Fruit fly (Drosophila melanogaster) S2 (cell line): ENCODE measurements around the gene CG5880.
A peak's percentile ranks its signal among the peaks of the same experiment; 100 is the strongest.

Experiments used
- CG8478 ChIP-seq: fragments of >200 bp; optimal IDR thresholded peaks from 2 replicates; lab custom pipeline; 2018
- CTCF ChIP-seq, 2 experiments: fragments of >200 bp; optimal IDR thresholded peaks; 2 replicates each; lab custom pipeline; 2018

CG5880 gene

dm6 chr3R:27116465-27117092 lies at the start of gene CG5880, which contains the start of gene CG6066:
Gene CG5880, plus strand, starts transcription at chr3R:27116745.
Gene CG6066, minus strand, starts transcription at chr3R:27116707.
- no peak for TF ChIP-seq CG8478 (lab: Kevin White, UChicago)
- peak in 1 of 2 experiments; percentile 0 for TF ChIP-seq CTCF (optimal IDR thresholded peaks at IDR 0.05; lab: Kevin White, UChicago)

dm6 chr3R:27067362-27067761 lies 49.2 kb upstream of the CG5880 start:
- TF ChIP-seq CTCF (optimal IDR thresholded peaks at IDR 0.05; lab: Kevin White, UChicago) (no peak), CG8478 (lab: Kevin White, UChicago) (no peak)

- TF ChIP-seq CTCF (optimal IDR thresholded peaks at IDR 0.05; lab: Kevin White, UChicago), result no peak
- no peak for TF ChIP-seq CG8478 (lab: Kevin White, UChicago)
Measured at dm6 chr3R:27069201-27069600, 47.3 kb upstream of the CG5880 start.

dm6 chr3R:27069810-27070625 lies 46.5 kb upstream of the CG5880 start, which contains the start of gene spz:
Gene spz, minus strand, starts transcription at chr3R:27070070.
- TF ChIP-seq CG8478 (lab: Kevin White, UChicago), result no peak
- no peak for TF ChIP-seq CTCF (optimal IDR thresholded peaks at IDR 0.05; lab: Kevin White, UChicago)

- TF ChIP-seq CG8478 (lab: Kevin White, UChicago), result no peak
- TF ChIP-seq CTCF (optimal IDR thresholded peaks at IDR 0.05; lab: Kevin White, UChicago), result no peak
Measured at dm6 chr3R:27070906-27071498, 45.5 kb upstream of the CG5880 start.

dm6 chr3R:27075694-27076093 lies 40.9 kb upstream of the CG5880 start, which contains the start of gene CG14257:
Gene CG14257, plus strand, starts transcription at chr3R:27075870.
- no peak for TF ChIP-seq CTCF (optimal IDR thresholded peaks at IDR 0.05; lab: Kevin White, UChicago)
- no peak for TF ChIP-seq CG8478 (lab: Kevin White, UChicago)

- no peak for TF ChIP-seq CG8478 (lab: Kevin White, UChicago)
- no peak for TF ChIP-seq CTCF (optimal IDR thresholded peaks at IDR 0.05; lab: Kevin White, UChicago)
Measured at dm6 chr3R:27076618-27077017, 39.9 kb upstream of the CG5880 start.

DNA sequence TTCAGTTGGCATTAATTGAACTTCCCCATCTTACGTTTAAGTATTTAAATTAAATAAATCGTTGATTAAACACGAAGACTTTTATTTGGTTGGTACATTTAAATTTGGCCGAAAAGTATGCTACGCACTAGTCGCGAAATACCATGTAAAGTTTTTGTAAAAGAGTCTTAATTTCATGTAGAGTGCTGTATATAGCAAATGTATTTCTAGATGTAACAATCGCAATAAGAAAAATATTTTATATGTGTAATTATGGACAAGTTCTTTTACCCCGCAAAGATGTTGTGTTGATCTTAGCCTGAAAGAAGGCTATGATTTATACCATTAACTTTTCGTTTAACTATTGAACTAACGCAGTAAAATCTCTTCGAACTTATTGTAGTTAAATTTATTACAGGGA lies 33.8 kb upstream of the CG5880 start:
- TF ChIP-seq CG8478 (lab: Kevin White, UChicago) (no peak), CTCF (optimal IDR thresholded peaks at IDR 0.05; lab: Kevin White, UChicago) (peak in 1 of 2 experiments; percentile 38)

DNA sequence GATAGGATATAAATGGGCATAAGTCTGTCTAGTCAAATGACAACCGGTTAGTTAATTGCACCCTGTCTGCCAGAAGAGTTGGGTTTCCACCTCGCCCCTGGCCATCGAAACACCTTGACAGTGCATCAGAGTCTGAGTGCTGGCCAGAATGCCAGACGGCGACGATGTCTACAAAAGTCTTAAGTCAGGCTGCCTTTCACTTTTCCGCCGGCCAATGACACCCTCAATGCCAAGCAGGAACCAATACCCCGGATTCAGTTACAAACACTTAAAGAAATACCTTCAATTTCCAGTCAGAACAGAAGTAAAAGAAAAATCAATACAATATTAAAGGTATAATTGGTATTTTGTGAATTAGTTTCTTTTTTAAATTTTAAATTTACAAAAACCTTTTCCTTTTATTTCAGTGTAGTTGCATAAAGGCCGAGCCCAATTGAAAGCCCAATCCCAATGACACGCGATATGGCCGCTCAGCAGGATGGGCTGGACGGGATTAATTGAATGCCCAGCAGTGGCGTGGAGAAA lies 32.0 kb upstream of the CG5880 start:
- TF ChIP-seq CG8478 (lab: Kevin White, UChicago) (no peak), CTCF (optimal IDR thresholded peaks at IDR 0.05; lab: Kevin White, UChicago) (no peak)

DNA sequence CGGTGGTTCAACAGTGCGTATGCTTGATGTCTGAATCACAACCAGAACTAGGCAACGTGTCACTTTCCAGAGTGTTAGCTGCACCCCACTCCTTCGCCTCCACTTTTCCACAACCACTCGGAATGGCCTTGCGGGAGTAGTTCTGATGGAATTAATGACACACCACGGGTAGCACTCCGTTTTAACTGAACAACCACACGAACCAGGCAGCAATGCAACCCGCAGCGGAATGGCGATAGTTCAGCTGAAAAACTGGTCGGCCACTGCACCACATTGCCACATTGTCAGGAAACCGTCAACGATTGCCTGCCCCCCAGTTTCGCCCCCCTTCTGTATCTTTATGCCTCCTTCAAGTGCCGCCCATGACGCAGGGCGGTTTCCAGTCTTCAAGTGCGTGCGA lies 29.0 kb upstream of the CG5880 start, which contains the start of gene Cpr97Ea:
Gene Cpr97Ea, minus strand, starts transcription at position 230 of the 400 bp plus-strand sequence.
- TF ChIP-seq CTCF (optimal IDR thresholded peaks at IDR 0.05; lab: Kevin White, UChicago) (no peak), CG8478 (lab: Kevin White, UChicago) (no peak)

DNA sequence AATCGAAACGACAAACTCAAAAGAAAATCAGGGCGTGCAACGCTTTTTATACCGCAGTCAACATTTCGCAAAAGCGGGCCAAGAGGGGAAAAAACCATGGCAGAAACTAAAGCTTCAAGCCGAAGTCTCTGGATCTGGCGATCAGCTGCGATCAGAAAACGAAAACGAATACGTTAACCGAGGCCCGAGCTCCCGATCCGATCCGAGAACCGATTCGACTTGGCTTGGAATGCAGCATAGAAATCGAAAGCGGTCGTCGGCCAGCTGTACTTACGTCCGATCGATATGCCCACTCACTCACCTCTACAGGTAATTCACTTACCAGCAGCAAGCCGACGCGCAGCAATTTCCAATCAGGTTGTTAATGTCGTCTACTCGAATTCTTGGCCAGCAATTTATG lies 25.4 kb upstream of the CG5880 start, which contains the start of gene Cpr97Eb:
Gene Cpr97Eb, minus strand, starts transcription at position 25 of the 400 bp plus-strand sequence.
- TF ChIP-seq CG8478 (lab: Kevin White, UChicago) (no peak), CTCF (optimal IDR thresholded peaks at IDR 0.05; lab: Kevin White, UChicago) (no peak)

DNA sequence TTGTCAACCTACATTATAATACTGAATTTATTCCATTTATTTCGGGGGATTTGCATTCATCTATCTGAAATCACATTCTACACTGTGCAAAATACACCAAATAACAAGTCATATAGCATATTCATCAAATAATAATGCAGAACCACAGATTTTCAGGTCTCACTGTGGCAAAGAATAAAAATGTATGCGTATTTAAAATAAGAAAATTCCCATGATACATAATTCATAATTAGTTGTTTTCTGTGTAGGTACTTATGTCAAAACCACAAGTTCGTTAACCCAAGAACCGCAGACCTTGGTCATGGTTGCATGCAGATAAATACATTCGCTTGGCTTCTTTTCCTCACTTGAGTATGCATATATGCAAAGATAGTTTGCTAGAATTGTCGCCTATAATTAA lies 24.3 kb upstream of the CG5880 start:
- no peak for TF ChIP-seq CTCF (optimal IDR thresholded peaks at IDR 0.05; lab: Kevin White, UChicago)
- no peak for TF ChIP-seq CG8478 (lab: Kevin White, UChicago)

DNA sequence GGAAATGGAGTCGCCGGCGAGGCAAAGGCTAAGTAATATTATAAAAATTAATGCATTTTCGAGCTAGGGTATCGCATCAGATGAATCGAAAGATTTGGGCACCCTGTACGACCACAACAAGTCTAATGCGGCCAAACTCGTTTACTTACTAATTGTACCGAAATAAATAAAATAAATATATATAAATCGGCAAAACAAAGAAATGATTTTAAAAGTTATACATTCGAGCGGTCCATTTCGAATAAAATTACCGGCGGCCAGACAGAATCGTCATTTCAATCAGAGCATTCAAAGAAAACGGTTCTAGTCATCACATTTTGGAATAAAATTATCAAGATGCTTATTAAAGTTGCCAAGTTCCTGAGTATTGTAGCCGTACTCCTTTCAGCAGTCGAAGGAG lies 23.7 kb upstream of the CG5880 start, which contains the start of gene CG14258:
Gene CG14258, plus strand, starts transcription at position 301 of the 400 bp plus-strand sequence.
- no peak for TF ChIP-seq CTCF (optimal IDR thresholded peaks at IDR 0.05; lab: Kevin White, UChicago)
- no peak for TF ChIP-seq CG8478 (lab: Kevin White, UChicago)

dm6 chr3R:27094233-27094632 lies 22.3 kb upstream of the CG5880 start, which contains the start of gene CG14259:
Gene CG14259, plus strand, starts transcription at chr3R:27094533.
- TF ChIP-seq CTCF (optimal IDR thresholded peaks at IDR 0.05; lab: Kevin White, UChicago), result no peak
- no peak for TF ChIP-seq CG8478 (lab: Kevin White, UChicago)
